Worm (Caenorhabditis elegans) whole organism, L4 larva: ENCODE measurements around the gene sra-6.

Experiments
- R02D3.7 ChIP-seq: fragments of 150-350 bp; sonication (generic microtip); optimal IDR thresholded peaks from 3 replicates; lab custom pipeline; 2014; ENCODE audit warnings: missing biosample characterization, missing genetic modification characterization
- T20F7.1 ChIP-seq: fragments of 200-800 bp; sonication (Bioruptor generic); optimal IDR thresholded peaks from 2 replicates; lab custom pipeline; 2018; ENCODE audit warnings: mild to moderate bottlenecking, missing genetic modification characterization, missing compliant biosample characterization
- Y48G9A.11 ChIP-seq: fragments of 200-800 bp; sonication (Bioruptor generic); IDR thresholded peaks from 2 replicates; pipeline ENCODE4 v1.3.6; 2022; ENCODE audit warnings: missing genetic modification reagents, missing genetic modification characterization, missing compliant biosample characterization
- ama-1 ChIP-seq: fragments of 150-350 bp; optimal IDR thresholded peaks from 2 replicates; lab custom pipeline; 2014; ENCODE audit warnings: inconsistent platforms, mixed read lengths
- attf-4 ChIP-seq: sonication (generic microtip); optimal IDR thresholded peaks from 3 replicates; lab custom pipeline; 2017; ENCODE audit warnings: missing biosample characterization, missing genetic modification characterization
- ceh-20 ChIP-seq: fragments of 200-800 bp; sonication (Bioruptor generic); IDR thresholded peaks from 2 replicates; pipeline ENCODE4 v1.3.6; 2022; ENCODE audit warnings: missing genetic modification reagents, missing genetic modification characterization, missing compliant biosample characterization
- ceh-82 ChIP-seq: sonication (generic microtip); optimal IDR thresholded peaks from 2 replicates; lab custom pipeline; 2017; ENCODE audit warnings: missing biosample characterization, missing genetic modification characterization
- daf-16 ChIP-seq, 3 experiments: sonication (generic microtip); optimal IDR thresholded peaks; 2 replicates each; lab custom pipeline; 2016 to 2017; ENCODE audit warnings: missing genetic modification characterization in 3 of 3, missing genetic modification reagents in 3 of 3, mild to moderate bottlenecking in 2 of 3, missing compliant biosample characterization in 2 of 3, missing biosample characterization in 1 of 3, moderate library complexity in 1 of 3
- daf-19 ChIP-seq: fragments of 200-800 bp; sonication (Bioruptor generic); conservative IDR thresholded peaks from 2 replicates; pipeline ENCODE4 v1.3.6; 2022; ENCODE audit warnings: missing genetic modification characterization, missing compliant biosample characterization
- dmd-6 ChIP-seq: fragments of 200-800 bp; sonication (Bioruptor generic); IDR thresholded peaks from 2 replicates; pipeline ENCODE4 v1.3.6; 2022; ENCODE audit warnings: missing genetic modification reagents, missing genetic modification characterization, missing compliant biosample characterization
- dve-1 ChIP-seq: sonication (generic microtip); optimal IDR thresholded peaks from 2 replicates; lab custom pipeline; 2017; ENCODE audit warnings: antibody characterized with exemption, mild to moderate bottlenecking, missing genetic modification characterization, missing compliant biosample characterization; ENCODE audit not compliant: insufficient read depth
- egl-27 ChIP-seq: sonication (generic microtip); optimal IDR thresholded peaks from 3 replicates; lab custom pipeline; 2017; ENCODE audit warnings: missing biosample characterization, missing genetic modification reagents, missing genetic modification characterization
- egl-43 ChIP-seq: fragments of 200-800 bp; sonication (Bioruptor generic); IDR thresholded peaks from 2 replicates; pipeline ENCODE4 v1.3.6; 2022; ENCODE audit warnings: missing genetic modification reagents, missing genetic modification characterization, missing compliant biosample characterization
- fos-1 ChIP-seq: fragments of 150-350 bp; optimal IDR thresholded peaks from 2 replicates; lab custom pipeline; 2014; ENCODE audit warnings: missing biosample characterization, missing genetic modification characterization
- hlh-11 ChIP-seq: fragments of 200-800 bp; sonication (Bioruptor generic); optimal IDR thresholded peaks from 2 replicates; lab custom pipeline; 2018; ENCODE audit warnings: mild to moderate bottlenecking, missing genetic modification characterization, missing compliant biosample characterization
- hlh-30 ChIP-seq: sonication (generic microtip); optimal IDR thresholded peaks from 2 replicates; lab custom pipeline; 2017; ENCODE audit warnings: antibody characterized with exemption, mild to moderate bottlenecking, missing genetic modification characterization, missing compliant biosample characterization; ENCODE audit not compliant: insufficient read depth
- jun-1 ChIP-seq: fragments of 150-350 bp; optimal IDR thresholded peaks from 2 replicates; lab custom pipeline; 2014; ENCODE audit warnings: missing biosample characterization, missing genetic modification reagents, missing genetic modification characterization
- lsy-2 ChIP-seq, 2 experiments: fragments of 150-350 bp in 1 of 2; sonication (generic microtip) in 1 of 2; optimal IDR thresholded peaks; 2 replicates each; lab custom pipeline; 2014 to 2017; ENCODE audit warnings: missing biosample characterization in 2 of 2, missing genetic modification characterization in 2 of 2
- mdt-29 ChIP-seq: fragments of 200-800 bp; sonication (Bioruptor generic); IDR thresholded peaks from 2 replicates; pipeline ENCODE4 v1.3.6; 2022; ENCODE audit warnings: missing genetic modification reagents, missing genetic modification characterization, missing compliant biosample characterization
- mes-2 ChIP-seq: sonication (generic microtip); optimal IDR thresholded peaks from 2 replicates; lab custom pipeline; 2016; ENCODE audit warnings: missing genotype, mild to moderate bottlenecking, missing genetic modification characterization, missing compliant biosample characterization; ENCODE audit not compliant: poor library complexity, severe bottlenecking
- nhr-102 ChIP-seq: sonication (generic microtip); optimal IDR thresholded peaks from 2 replicates; lab custom pipeline; 2016; ENCODE audit warnings: mild to moderate bottlenecking, missing genetic modification characterization, moderate library complexity, missing compliant biosample characterization
- nhr-11 ChIP-seq: fragments of 150-350 bp; optimal IDR thresholded peaks from 2 replicates; lab custom pipeline; 2014; ENCODE audit warnings: missing biosample characterization, missing genetic modification characterization
- nhr-237 ChIP-seq: sonication (generic microtip); optimal IDR thresholded peaks from 2 replicates; lab custom pipeline; 2017; ENCODE audit warnings: missing biosample characterization, missing genetic modification characterization
- nhr-25 ChIP-seq: sonication (generic microtip); optimal IDR thresholded peaks from 2 replicates; lab custom pipeline; 2017; ENCODE audit warnings: missing genetic modification characterization, mild to moderate bottlenecking, missing compliant biosample characterization, antibody characterized with exemption, moderate library complexity, borderline replicate concordance; ENCODE audit not compliant: insufficient read depth
- nhr-28 ChIP-seq: fragments of 150-350 bp; optimal IDR thresholded peaks from 2 replicates; lab custom pipeline; 2014; ENCODE audit warnings: missing biosample characterization, missing genetic modification characterization
- nhr-41 ChIP-seq: fragments of 200-800 bp; sonication (Bioruptor generic); IDR thresholded peaks from 2 replicates; pipeline ENCODE4 v1.3.6; 2022; ENCODE audit warnings: missing genetic modification reagents, missing genetic modification characterization, missing compliant biosample characterization
- nhr-77 ChIP-seq: fragments of 150-350 bp; optimal IDR thresholded peaks from 2 replicates; lab custom pipeline; 2014; ENCODE audit warnings: missing biosample characterization, missing genetic modification characterization
- pha-4 ChIP-seq, 2 experiments: fragments of 150-350 bp in 1 of 2; fragments of 200-800 bp in 1 of 2; sonication (Bioruptor generic) in 1 of 2; IDR thresholded peaks in 1 of 2; optimal IDR thresholded peaks in 1 of 2; 2 replicates each; pipeline versions ENCODE4 v1.3.6 to Lab custom; 2014 to 2022; ENCODE audit warnings: missing genetic modification characterization in 2 of 2, missing genetic modification reagents in 2 of 2, missing biosample characterization in 1 of 2, missing compliant biosample characterization in 1 of 2
- php-3 ChIP-seq: fragments of 200-800 bp; sonication (Bioruptor generic); IDR thresholded peaks from 2 replicates; pipeline ENCODE4 v1.3.6; 2022; ENCODE audit warnings: missing genetic modification reagents, missing genetic modification characterization, missing compliant biosample characterization
- sdz-12 ChIP-seq: fragments of 200-800 bp; sonication (Bioruptor generic); optimal IDR thresholded peaks from 2 replicates; lab custom pipeline; 2018; ENCODE audit warnings: mild to moderate bottlenecking, missing genetic modification characterization, missing compliant biosample characterization
- snpc-4 ChIP-seq: fragments of 150-350 bp; optimal IDR thresholded peaks from 2 replicates; lab custom pipeline; 2014; ENCODE audit warnings: missing biosample characterization, missing genetic modification characterization
- unc-130 ChIP-seq: sonication (generic microtip); optimal IDR thresholded peaks from 2 replicates; lab custom pipeline; 2016; ENCODE audit warnings: missing genetic modification reagents, missing genetic modification characterization, missing compliant biosample characterization
- unc-62 ChIP-seq, 3 experiments: fragments of 150-350 bp in 1 of 3; sonication (generic microtip); optimal IDR thresholded peaks in 2 of 3; peaks in 1 of 3; 1 replicate in 1 of 3; 2 replicates in 2 of 3; lab custom pipeline; 2014 to 2017; ENCODE audit warnings: missing biosample characterization in 3 of 3, missing genetic modification characterization in 3 of 3, missing genetic modification reagents in 3 of 3, missing genotype in 1 of 3
- zip-11 ChIP-seq: fragments of 200-800 bp; sonication (Bioruptor generic); IDR thresholded peaks from 2 replicates; pipeline ENCODE4 v1.3.6; 2022; ENCODE audit warnings: missing genetic modification characterization, missing compliant biosample characterization
- zip-2 ChIP-seq: fragments of 150-350 bp; optimal IDR thresholded peaks from 2 replicates; lab custom pipeline; 2014; ENCODE audit warnings: missing biosample characterization, missing genetic modification characterization

Gene sra-6

DNA sequence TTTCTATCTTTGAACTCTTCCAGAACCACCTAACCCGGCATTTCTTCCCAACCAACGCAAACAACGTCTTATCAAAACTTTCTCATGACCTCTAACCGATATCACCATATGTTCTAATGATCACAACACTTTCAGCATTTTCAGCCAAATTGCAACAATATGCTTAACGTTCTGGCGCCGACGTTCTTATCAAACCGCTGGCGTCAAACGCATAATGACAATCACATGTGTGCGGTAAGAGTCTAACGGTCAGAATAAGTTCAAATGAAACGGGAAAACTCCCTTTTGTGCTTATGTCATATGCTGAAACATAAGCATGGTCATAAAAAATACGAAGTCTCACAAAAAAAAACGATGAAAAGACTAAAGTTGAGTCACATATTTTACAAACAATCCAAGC, 49.7 kb downstream of the sra-6 start (continued):
- peak; percentile 96 for TF ChIP-seq dve-1
- TF ChIP-seq hlh-11 (tag; lab: Kevin White, UChicago) = peak; percentile 95
- TF ChIP-seq fos-1 (tag; lab: Kevin White, UChicago) = peak; percentile 82
- peak in 1 of 2 experiments; percentile 62 for TF ChIP-seq unc-62 (GFP tag; optimal IDR thresholded peaks at IDR 0.05 in 1 of 2; lab: Kevin White, UChicago)
- no peak for TF ChIP-seq unc-62 (tag; optimal IDR thresholded peaks at IDR 0.05; lab: Kevin White, UChicago)
- TF ChIP-seq T20F7.1 (GFP tag; lab: Kevin White, UChicago) = peak; percentile 55
- no peak for TF ChIP-seq ceh-20 (GFP tag; lab: Robert Waterston, UW)
- TF ChIP-seq jun-1 (tag; lab: Kevin White, UChicago) = peak; percentile 53
- TF ChIP-seq nhr-28 (tag; lab: Kevin White, UChicago) = peak; percentile 92
- TF ChIP-seq unc-130 (GFP tag; lab: Kevin White, UChicago) = no peak
- TF ChIP-seq mes-2 (tag; lab: Kevin White, UChicago) = peak; percentile 52
- no peak for TF ChIP-seq zip-2 (tag; lab: Kevin White, UChicago)
- TF ChIP-seq egl-27 (tag; lab: Kevin White, UChicago) = no peak
- no peak for TF ChIP-seq zip-11
- peak; percentile 93 for TF ChIP-seq mdt-29
- no peak for TF ChIP-seq ama-1 (lab: Kevin White, UChicago)
- peak; percentile 83 for TF ChIP-seq nhr-102
- TF ChIP-seq R02D3.7 (tag; lab: Kevin White, UChicago) = no peak
- no peak for TF ChIP-seq attf-4 (tag; lab: Kevin White, UChicago)
- peak; percentile 86 for TF ChIP-seq nhr-41 (GFP tag; lab: Robert Waterston, UW)
- peak; percentile 86 for TF ChIP-seq hlh-30 (tag; lab: Kevin White, UChicago)
- peak; percentile 12 for TF ChIP-seq nhr-11 (tag; lab: Kevin White, UChicago)
- peak; percentile 91 for TF ChIP-seq php-3 (GFP tag; lab: Robert Waterston, UW)
- no peak for TF ChIP-seq pha-4 (GFP tag; IDR thresholded peaks at IDR 0.05; lab: Robert Waterston, UW)
- TF ChIP-seq pha-4 (tag; optimal IDR thresholded peaks at IDR 0.05; lab: Kevin White, UChicago) = peak; percentile 44
- no peak for TF ChIP-seq snpc-4

DNA sequence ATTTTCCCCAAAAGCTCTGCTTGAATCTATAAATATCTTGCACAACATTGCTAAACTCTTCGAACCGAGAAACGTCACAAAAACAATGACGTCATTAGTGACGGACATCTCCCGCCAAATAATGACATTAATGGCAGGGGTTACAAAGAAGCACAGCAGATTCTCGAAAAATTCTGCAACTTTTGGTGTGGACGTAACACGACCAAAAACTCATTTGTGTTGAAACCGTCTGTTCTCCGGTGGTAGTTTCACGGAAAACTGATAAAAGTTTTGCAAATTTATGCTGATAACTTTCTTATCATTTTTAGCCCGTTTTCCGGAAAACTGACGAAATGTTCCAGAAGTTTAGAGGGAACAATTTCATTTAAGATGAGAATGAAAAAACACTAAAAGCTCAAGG, 52.0 kb downstream of the sra-6 start:
- no peak for TF ChIP-seq sdz-12 (GFP tag; lab: Kevin White, UChicago)
- no peak for TF ChIP-seq pha-4 (GFP tag; IDR thresholded peaks at IDR 0.05; lab: Robert Waterston, UW)
- TF ChIP-seq pha-4 (tag; optimal IDR thresholded peaks at IDR 0.05; lab: Kevin White, UChicago) = no peak
- no peak for TF ChIP-seq ceh-82 (tag; lab: Kevin White, UChicago)
- peak; percentile 32 for TF ChIP-seq dve-1
- no peak for TF ChIP-seq egl-43 (GFP tag; lab: Robert Waterston, UW)
- 0 out of 2 replicates have a peak, but pooled peaks have one; percentile 25 for TF ChIP-seq mdt-29
- peak; percentile 60 for TF ChIP-seq hlh-11 (tag; lab: Kevin White, UChicago)
- TF ChIP-seq nhr-25 (tag; lab: Kevin White, UChicago) = no peak
- no peak for TF ChIP-seq nhr-77 (tag; lab: Kevin White, UChicago)
- no peak for TF ChIP-seq nhr-237
- TF ChIP-seq daf-16 (GFP tag; optimal IDR thresholded peaks at IDR 0.05; lab: Kevin White, UChicago) = no peak
- peak; percentile 31 for TF ChIP-seq daf-16 (tag; optimal IDR thresholded peaks at IDR 0.05; lab: Kevin White, UChicago)
- no peak for TF ChIP-seq daf-19 (GFP tag; lab: Robert Waterston, UW)
- TF ChIP-seq Y48G9A.11 (GFP tag; lab: Robert Waterston, UW) = no peak
- TF ChIP-seq nhr-28 (tag; lab: Kevin White, UChicago) = peak; percentile 45
- peak; percentile 90 for TF ChIP-seq dmd-6 (GFP tag; lab: Robert Waterston, UW)
- TF ChIP-seq lsy-2 (tag; optimal IDR thresholded peaks at IDR 0.05; lab: Kevin White, UChicago) = peak in 1 of 2 experiments; percentile 15
- 0 out of 2 replicates have a peak, but pooled peaks have one; percentile 13 for TF ChIP-seq php-3 (GFP tag; lab: Robert Waterston, UW)
